Fruit fly (Drosophila melanogaster): Measurements from ENCODE around the gene CG44227.
A peak's percentile ranks its signal among the peaks of the same experiment; 100 is the strongest.

- TF ChIP-seq CTCF (optimal IDR thresholded peaks at IDR 0.05) (peak in 1 of 2 experiments; percentile 19), CG8478 (optimal IDR thresholded peaks at IDR 0.05) (no peak)
Measured at dm6 chr3R:8715851-8716550, 31.0 kb upstream of the CG44227 start, which contains the start of gene TMEM216.
